Worm (Caenorhabditis elegans) whole organism, young adult: ENCODE measurements around the gene srh-40.
"Not testable (repeated sequence)": the region's sequence is repeated elsewhere in the genome, so short reads cannot be mapped to it uniquely, and the experiment has no call there.

ENCODE experiments used
- F49E8.2 ChIP-seq: sonication (generic microtip); optimal IDR thresholded peaks from 3 replicates; lab custom pipeline; 2017; ENCODE audit warnings: missing genetic modification characterization, mild to moderate bottlenecking, missing compliant biosample characterization, antibody characterized with exemption, moderate library complexity; ENCODE audit not compliant: insufficient read depth
- Y53G8AR.9 ChIP-seq: fragments of 200-800 bp; sonication (Bioruptor generic); conservative IDR thresholded peaks from 2 replicates; pipeline ENCODE4 v1.3.6; 2022; ENCODE audit warnings: missing genetic modification reagents, missing genetic modification characterization, missing compliant biosample characterization
- akir-1 ChIP-seq: fragments of 200-800 bp; sonication (Bioruptor generic); optimal IDR thresholded peaks from 2 replicates; lab custom pipeline; 2018; ENCODE audit warnings: mild to moderate bottlenecking, missing genetic modification characterization, moderate library complexity, missing compliant biosample characterization
- ceh-40 ChIP-seq: fragments of 200-800 bp; sonication (Bioruptor generic); IDR thresholded peaks from 2 replicates; pipeline ENCODE4 v1.3.6; 2022; ENCODE audit warnings: missing genetic modification characterization, missing compliant biosample characterization
- dpff-1 ChIP-seq: sonication (generic microtip); optimal IDR thresholded peaks from 2 replicates; lab custom pipeline; 2017; ENCODE audit warnings: mild to moderate bottlenecking, missing genetic modification characterization, missing compliant biosample characterization
- lsy-27 ChIP-seq: sonication (generic microtip); optimal IDR thresholded peaks from 2 replicates; lab custom pipeline; 2017; ENCODE audit warnings: missing genetic modification characterization, mild to moderate bottlenecking, missing compliant biosample characterization, antibody characterized with exemption, missing genotype, borderline replicate concordance; ENCODE audit not compliant: insufficient read depth
- pha-4 ChIP-seq: fragments of 150-350 bp; sonication (generic microtip); optimal IDR thresholded peaks from 2 replicates; lab custom pipeline; 2014; ENCODE audit warnings: missing biosample characterization, missing genetic modification reagents, missing genetic modification characterization
- rpc-1 ChIP-seq, 2 experiments: fragments of 150-350 bp in 1 of 2; sonication (generic microtip) in 1 of 2; optimal IDR thresholded peaks; 2 replicates each; lab custom pipeline; 2014 to 2018; ENCODE audit warnings: missing biosample characterization in 1 of 2, missing genetic modification characterization in 1 of 2, missing genetic modification reagents in 1 of 2, missing genotype in 1 of 2
- tbx-9 ChIP-seq: sonication (generic microtip); optimal IDR thresholded peaks from 2 replicates; lab custom pipeline; 2016; ENCODE audit warnings: borderline replicate concordance, missing genetic modification characterization, inconsistent platforms, missing compliant biosample characterization
- xnd-1 ChIP-seq: sonication (generic microtip); optimal IDR thresholded peaks from 2 replicates; lab custom pipeline; 2016; ENCODE audit warnings: missing genotype, missing genetic modification reagents, missing genetic modification characterization, missing compliant biosample characterization
- ztf-28 ChIP-seq: fragments of 200-800 bp; sonication (Bioruptor generic); IDR thresholded peaks from 2 replicates; pipeline ENCODE4 v1.3.6; 2022; ENCODE audit warnings: missing genetic modification reagents, missing genetic modification characterization, missing compliant biosample characterization
- ztf-3 ChIP-seq: fragments of 200-800 bp; sonication (Bioruptor generic); optimal IDR thresholded peaks from 2 replicates; lab custom pipeline; 2018; ENCODE audit warnings: mild to moderate bottlenecking, missing genetic modification characterization, missing compliant biosample characterization

DNA sequence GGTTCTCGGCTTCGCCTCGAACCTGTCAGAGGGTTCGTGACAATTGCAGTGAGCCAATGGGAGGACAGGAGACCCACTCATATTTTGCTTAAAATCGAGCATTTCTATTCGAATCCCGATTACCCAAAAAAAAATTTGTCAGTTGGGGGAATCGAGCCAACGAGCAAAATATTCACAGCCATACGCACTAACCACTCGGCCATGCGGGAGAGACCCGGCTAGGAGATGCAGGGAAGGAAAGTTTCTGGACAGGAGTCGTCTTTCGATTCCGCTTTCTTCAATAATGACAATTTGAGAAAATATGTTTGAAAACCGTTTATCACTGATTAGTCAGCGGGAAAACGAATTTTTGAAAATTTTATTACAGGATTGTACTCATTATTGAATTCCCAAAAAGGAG, 51.0 kb downstream of the srh-40 start:
- not testable (repeated sequence) for TF ChIP-seq dpff-1 (tag; lab: Kevin White, UChicago); ztf-3 (GFP tag; lab: Kevin White, UChicago); xnd-1; rpc-1 (optimal IDR thresholded peaks at IDR 0.05; lab: Kevin White, UChicago); lsy-27 (tag; lab: Kevin White, UChicago); akir-1 (GFP tag; lab: Kevin White, UChicago); ceh-40 (GFP tag; lab: Robert Waterston, UW); pha-4; tbx-9 (tag; lab: Kevin White, UChicago); F49E8.2 (tag; lab: Kevin White, UChicago)
- TF ChIP-seq Y53G8AR.9 (GFP tag; lab: Robert Waterston, UW), result peak; percentile 59; the same call in 1 of the 2 replicates
- peak; percentile 60 for TF ChIP-seq rpc-1 (tag; optimal IDR thresholded peaks at IDR 0.05; lab: Kevin White, UChicago)
- TF ChIP-seq ztf-28, result 0 out of 2 replicates have a peak, but pooled peaks have one; percentile 58
